Worm (Caenorhabditis elegans): ENCODE results near the gene Y73C8C.3.

The Y73C8C.3 gene

DNA sequence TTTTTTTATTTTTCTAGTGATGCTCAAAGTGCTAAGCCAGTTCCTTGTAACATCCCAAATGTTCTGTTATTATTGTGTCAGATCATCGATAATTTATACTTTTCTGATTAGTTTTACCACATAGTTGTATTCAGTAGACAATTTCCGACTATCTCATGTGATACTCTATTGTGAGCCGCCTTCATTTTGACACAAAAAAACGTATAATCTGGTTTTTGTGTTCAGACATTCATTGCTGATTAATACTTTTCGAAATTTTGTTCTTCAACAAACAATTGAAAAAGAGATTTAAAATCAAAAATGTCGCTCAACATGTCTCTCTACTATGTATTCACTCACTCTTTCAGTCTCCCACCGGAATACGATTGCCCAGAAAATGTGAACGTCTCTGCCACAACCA lies 33.6 kb upstream of the Y73C8C.3 start, which contains the start of gene srt-7:
TSS of gene srt-7 (plus strand) at position 301 of the 400 bp plus-strand sequence.
- TF ChIP-seq nhr-12 (tag; optimal IDR thresholded peaks at IDR 0.05) (no peak), isw-1 (GFP tag; IDR thresholded peaks at IDR 0.05) (no peak), fos-1 (tag; optimal IDR thresholded peaks at IDR 0.05) (no peak), fkh-4 (tag; optimal IDR thresholded peaks at IDR 0.05; ENCODE audit: borderline replicate concordance) (no peak), mef-2 (tag; optimal IDR thresholded peaks at IDR 0.05) (no peak), efl-1 (optimal IDR thresholded peaks at IDR 0.05) (no peak), efl-1 (GFP tag; optimal IDR thresholded peaks at IDR 0.05 in 1 of 2) (no peak), nhr-28 (tag; optimal IDR thresholded peaks at IDR 0.05) (no peak), ceh-63 (GFP tag; optimal IDR thresholded peaks at IDR 0.05) (no peak), xbp-1 (tag; optimal IDR thresholded peaks at IDR 0.05) (no peak), F16B12.6 (tag; optimal IDR thresholded peaks at IDR 0.05) (no peak)

DNA sequence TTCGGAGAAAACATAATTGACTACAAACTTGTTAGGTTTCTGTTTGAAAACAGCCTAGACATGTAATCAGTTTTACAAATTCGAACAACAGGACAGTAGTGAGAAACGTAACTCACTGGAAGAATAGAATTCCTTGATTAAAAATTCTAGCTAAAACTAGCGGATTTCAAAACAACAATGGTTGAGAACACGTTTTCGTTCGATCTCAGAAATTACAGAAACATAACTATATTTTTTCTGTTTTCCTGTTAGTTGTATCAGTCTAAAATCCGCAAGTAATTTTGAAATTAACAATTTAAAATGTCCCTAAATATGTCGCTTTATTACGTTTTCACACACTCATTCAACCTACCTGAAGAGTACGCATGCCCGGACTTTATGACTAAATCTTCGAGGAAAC lies 28.8 kb upstream of the Y73C8C.3 start, which contains the start of gene srt-8:
TSS of gene srt-8 (plus strand) at position 301 of the 400 bp plus-strand sequence.
- no peak for TF ChIP-seq alr-1 (tag; optimal IDR thresholded peaks at IDR 0.05; ENCODE audit: borderline replicate concordance)
- TF ChIP-seq tbx-2 (tag; optimal IDR thresholded peaks at IDR 0.05) = no peak
- TF ChIP-seq pag-3 (tag; optimal IDR thresholded peaks at IDR 0.05; ENCODE audit: borderline replicate concordance, insufficient read depth) = no peak
- no peak for TF ChIP-seq unc-130 (tag; optimal IDR thresholded peaks at IDR 0.05)
- no peak for TF ChIP-seq blmp-1 (tag; optimal IDR thresholded peaks at IDR 0.05)
- TF ChIP-seq ceh-63 (GFP tag; optimal IDR thresholded peaks at IDR 0.05) = no peak
- no peak for TF ChIP-seq lin-13 (GFP tag; optimal IDR thresholded peaks at IDR 0.05)
- TF ChIP-seq jun-1 (tag; optimal IDR thresholded peaks at IDR 0.05) = no peak
- TF ChIP-seq sptf-1 (tag; optimal IDR thresholded peaks at IDR 0.05) = no peak
- no peak for TF ChIP-seq sup-37 (GFP tag; optimal IDR thresholded peaks at IDR 0.05)
- no peak for TF ChIP-seq nhr-47 (tag; optimal IDR thresholded peaks at IDR 0.05)
- no peak for TF ChIP-seq aly-2 (tag; optimal IDR thresholded peaks at IDR 0.05)
- TF ChIP-seq aha-1 (tag; optimal IDR thresholded peaks at IDR 0.05) = no peak
- TF ChIP-seq nhr-19 (GFP tag; conservative IDR thresholded peaks at IDR 0.05) = no peak
- TF ChIP-seq lin-39 (tag; optimal IDR thresholded peaks at IDR 0.05) = no peak

DNA sequence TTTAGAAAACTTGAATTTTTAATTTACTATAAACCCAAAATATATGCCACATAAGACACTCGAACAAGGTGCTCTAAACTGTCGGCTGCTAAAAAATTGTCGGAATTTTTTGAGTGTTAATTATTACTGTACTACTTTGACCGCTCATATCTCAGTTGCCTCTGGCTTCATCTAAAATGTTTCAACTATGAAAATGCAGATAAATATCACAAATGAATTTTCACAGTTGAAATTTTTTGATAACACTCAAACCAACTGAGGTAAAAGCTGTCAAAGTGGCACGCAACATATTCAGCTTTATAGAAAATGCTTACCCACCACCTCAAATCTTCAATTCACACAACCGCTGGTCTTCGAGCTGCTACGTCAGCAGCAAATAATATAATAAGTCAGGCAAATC lies 26.3 kb upstream of the Y73C8C.3 start, which contains the start of gene acs-21:
TSS of gene acs-21 (plus strand) at position 301 of the 400 bp plus-strand sequence.
- TF ChIP-seq snu-23 (GFP tag; optimal IDR thresholded peaks at IDR 0.05) = no peak
- no peak for TF ChIP-seq lir-3 (tag; optimal IDR thresholded peaks at IDR 0.05; ENCODE audit: poor library complexity)

DNA sequence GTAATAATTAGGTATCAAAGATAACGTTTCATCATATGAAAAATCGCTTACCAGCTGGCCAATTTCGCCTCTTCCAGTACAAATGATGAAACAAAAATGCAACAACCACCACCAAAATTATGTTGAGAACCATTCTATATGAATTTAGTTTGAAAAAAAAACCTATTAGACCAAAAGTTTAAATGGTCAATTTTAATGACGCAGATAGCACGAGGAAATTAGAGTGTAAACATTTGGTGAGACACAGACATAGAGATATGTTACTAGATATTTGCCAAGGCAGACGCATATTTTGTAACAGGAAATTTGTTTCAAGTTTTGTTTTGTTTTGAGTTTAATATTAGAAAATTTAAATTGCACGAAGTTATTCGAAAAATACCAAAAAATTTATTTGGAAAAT lies 20.7 kb upstream of the Y73C8C.3 start, which contains the start of gene cyp-33C9:
TSS of gene cyp-33C9 (minus strand) at position 211 of the 400 bp plus-strand sequence.
- TF ChIP-seq efl-3 (GFP tag; optimal IDR thresholded peaks at IDR 0.05) (no peak), pag-3 (tag; optimal IDR thresholded peaks at IDR 0.05; ENCODE audit: borderline replicate concordance, insufficient read depth) (no peak), pax-3 (tag; optimal IDR thresholded peaks at IDR 0.05) (no peak), nhr-71 (tag; optimal IDR thresholded peaks at IDR 0.05) (peak; percentile 32), lin-35 (GFP tag; optimal IDR thresholded peaks at IDR 0.05) (peak in 1 of 2 experiments; percentile 17), nhr-28 (tag; optimal IDR thresholded peaks at IDR 0.05) (no peak), mep-1 (tag; optimal IDR thresholded peaks at IDR 0.05) (peak; percentile 8), nhr-85 (tag) (peak; percentile 54), jun-1 (tag; optimal IDR thresholded peaks at IDR 0.05) (no peak), ces-1 (GFP tag; optimal IDR thresholded peaks at IDR 0.05) (no peak), sup-37 (GFP tag; optimal IDR thresholded peaks at IDR 0.05) (no peak), elt-2 (tag; optimal IDR thresholded peaks at IDR 0.05) (no peak), lin-15B (tag; optimal IDR thresholded peaks at IDR 0.05) (no peak), unc-98 (GFP tag; IDR thresholded peaks at IDR 0.05) (no peak), efl-1 (optimal IDR thresholded peaks at IDR 0.05) (peak; percentile 39 to 51), efl-1 (GFP tag; optimal IDR thresholded peaks at IDR 0.05 in 1 of 2) (peak in 1 of 2 experiments; percentile 3), dpl-1 (GFP tag; optimal IDR thresholded peaks at IDR 0.05) (peak in 2 of 3 experiments; percentile 6 to 14), dsc-1 (tag; optimal IDR thresholded peaks at IDR 0.05) (no peak), unc-130 (tag; optimal IDR thresholded peaks at IDR 0.05) (no peak), lir-3 (tag; optimal IDR thresholded peaks at IDR 0.05; ENCODE audit: poor library complexity) (no peak), ceh-82 (tag; optimal IDR thresholded peaks at IDR 0.05) (peak in 1 of 3 experiments; percentile 7), hpl-2 (GFP tag; optimal IDR thresholded peaks at IDR 0.05) (no peak), nhr-20 (tag; optimal IDR thresholded peaks at IDR 0.05) (peak; percentile 23)
